Fruit fly (Drosophila melanogaster) whole organism, embryonic: Measurements from ENCODE around the gene Kua.

Experiments used
- Atf-2 ChIP-seq: fragments of 200-800 bp; sonication (Bioruptor generic); optimal IDR thresholded peaks from 2 replicates; lab custom pipeline; 2016; ENCODE audit warnings: missing biosample characterization, missing genetic modification characterization
- BEAF-32 ChIP-seq: fragments of 200-800 bp; sonication (Bioruptor generic); optimal IDR thresholded peaks from 3 replicates; lab custom pipeline; 2017; ENCODE audit warnings: missing biosample characterization, missing genetic modification characterization, mild to moderate bottlenecking, moderate library complexity, missing genetic modification reagents
- Bdp1 ChIP-seq: fragments of 200-800 bp; sonication (Bioruptor generic); optimal IDR thresholded peaks from 3 replicates; lab custom pipeline; 2016; ENCODE audit warnings: missing biosample characterization, missing genetic modification characterization
- BtbVII ChIP-seq: fragments of 200-800 bp; sonication (Bioruptor generic); optimal IDR thresholded peaks from 3 replicates; lab custom pipeline; 2017; ENCODE audit warnings: missing biosample characterization, mild to moderate bottlenecking, missing genetic modification characterization
- C15 ChIP-seq: fragments of 200-800 bp; sonication (Bioruptor generic); IDR thresholded peaks from 3 replicates; pipeline ENCODE4 v1.3.6; 2022; ENCODE audit warnings: missing biosample characterization, missing genetic modification characterization
- CG10321 ChIP-seq: fragments of 200-800 bp; sonication (Bioruptor generic); IDR thresholded peaks from 2 replicates; pipeline ENCODE4 v1.3.6; 2022; ENCODE audit warnings: missing biosample characterization, missing genetic modification characterization
- CG10431 ChIP-seq: fragments of 200-800 bp; sonication (Bioruptor generic); optimal IDR thresholded peaks from 3 replicates; lab custom pipeline; 2018; ENCODE audit warnings: missing biosample characterization, mild to moderate bottlenecking, missing genetic modification characterization
- CG10654 ChIP-seq: fragments of 200-800 bp; sonication (Bioruptor generic); optimal IDR thresholded peaks from 2 replicates; lab custom pipeline; 2016; ENCODE audit warnings: missing biosample characterization, missing genetic modification characterization
- CG10959 ChIP-seq: fragments of 200-800 bp; sonication (Bioruptor generic); IDR thresholded peaks from 2 replicates; pipeline ENCODE4 v1.3.6; 2022; ENCODE audit warnings: missing biosample characterization, missing genetic modification characterization
- CG12659 ChIP-seq: fragments of 200-800 bp; sonication (Bioruptor generic); optimal IDR thresholded peaks from 3 replicates; lab custom pipeline; 2017; ENCODE audit warnings: mild to moderate bottlenecking, missing biosample characterization, missing genetic modification reagents, missing genetic modification characterization
- CG12769 ChIP-seq: fragments of 200-800 bp; sonication (Bioruptor generic); optimal IDR thresholded peaks from 2 replicates; lab custom pipeline; 2019; ENCODE audit warnings: missing biosample characterization, mild to moderate bottlenecking, missing genetic modification characterization, moderate library complexity
- CG13296 ChIP-seq: fragments of 200-800 bp; sonication (Bioruptor generic); optimal IDR thresholded peaks from 3 replicates; lab custom pipeline; 2018; ENCODE audit warnings: missing biosample characterization, mild to moderate bottlenecking, missing genetic modification characterization
- CG13424 ChIP-seq: fragments of 200-800 bp; sonication (Bioruptor generic); optimal IDR thresholded peaks from 2 replicates; lab custom pipeline; 2019; ENCODE audit warnings: missing biosample characterization, mild to moderate bottlenecking, missing genetic modification characterization, moderate library complexity
- CG14441 ChIP-seq: fragments of 200-800 bp; sonication (Bioruptor generic); IDR thresholded peaks from 2 replicates; pipeline ENCODE4 v1.3.6; 2022; ENCODE audit warnings: missing biosample characterization, missing genetic modification characterization
- CG14667 ChIP-seq: fragments of 200-800 bp; sonication (Bioruptor generic); IDR thresholded peaks from 2 replicates; pipeline ENCODE4 v1.3.6; 2022; ENCODE audit warnings: missing biosample characterization, missing genetic modification characterization
- CG15011 ChIP-seq: fragments of 200-800 bp; sonication (Bioruptor generic); optimal IDR thresholded peaks from 3 replicates; lab custom pipeline; 2018; ENCODE audit warnings: missing biosample characterization, mild to moderate bottlenecking, missing genetic modification characterization
- CG15479 ChIP-seq: fragments of 200-800 bp; sonication (Bioruptor generic); optimal IDR thresholded peaks from 3 replicates; lab custom pipeline; 2019; ENCODE audit warnings: missing biosample characterization, mild to moderate bottlenecking, missing genetic modification characterization, moderate library complexity
- CG1647 ChIP-seq: fragments of 200-800 bp; sonication (Bioruptor generic); optimal IDR thresholded peaks from 3 replicates; lab custom pipeline; 2016; ENCODE audit warnings: missing biosample characterization, missing genetic modification characterization
- CG2678 ChIP-seq: fragments of 200-800 bp; sonication (Bioruptor generic); optimal IDR thresholded peaks from 3 replicates; lab custom pipeline; 2019; ENCODE audit warnings: missing biosample characterization, mild to moderate bottlenecking, missing genetic modification characterization, moderate library complexity
- CG30020 ChIP-seq: fragments of 200-800 bp; optimal IDR thresholded peaks from 2 replicates; lab custom pipeline; 2019; ENCODE audit warnings: missing biosample characterization, mild to moderate bottlenecking, missing genetic modification characterization, moderate library complexity
- CG31365 ChIP-seq: fragments of 200-800 bp; sonication (Bioruptor generic); optimal IDR thresholded peaks from 2 replicates; lab custom pipeline; 2018; ENCODE audit warnings: missing biosample characterization, mild to moderate bottlenecking, missing genetic modification characterization
- CG31441 ChIP-seq: fragments of 200-800 bp; sonication (Bioruptor generic); IDR thresholded peaks from 2 replicates; pipeline ENCODE4 v1.3.6; 2022; ENCODE audit warnings: missing biosample characterization, missing genetic modification characterization
- CG4707 ChIP-seq: fragments of 200-800 bp; sonication (Bioruptor generic); optimal IDR thresholded peaks from 2 replicates; lab custom pipeline; 2018; ENCODE audit warnings: missing biosample characterization, mild to moderate bottlenecking, missing genetic modification characterization, moderate library complexity
- CG4820 ChIP-seq: fragments of 200-800 bp; sonication (Bioruptor generic); optimal IDR thresholded peaks from 3 replicates; lab custom pipeline; 2016; ENCODE audit warnings: missing biosample characterization, missing genetic modification characterization
- CG8359 ChIP-seq: fragments of 200-800 bp; sonication (Bioruptor generic); optimal IDR thresholded peaks from 2 replicates; lab custom pipeline; 2017; ENCODE audit warnings: missing biosample characterization, mild to moderate bottlenecking, missing genetic modification characterization, borderline replicate concordance
- CG8924 ChIP-seq: fragments of 200-800 bp; optimal IDR thresholded peaks from 3 replicates; lab custom pipeline; 2019; ENCODE audit warnings: missing biosample characterization, mild to moderate bottlenecking, missing genetic modification characterization, moderate library complexity
- CG9876 ChIP-seq: fragments of 200-800 bp; sonication (Bioruptor generic); optimal IDR thresholded peaks from 2 replicates; lab custom pipeline; 2016; ENCODE audit warnings: missing biosample characterization, missing genetic modification characterization
- Jarid2 ChIP-seq: fragments of 200-800 bp; sonication (Bioruptor generic); optimal IDR thresholded peaks from 3 replicates; lab custom pipeline; 2017; ENCODE audit warnings: mild to moderate bottlenecking, missing biosample characterization, missing genetic modification reagents, missing genetic modification characterization
- Lim3 ChIP-seq: fragments of 200-800 bp; sonication (Bioruptor generic); IDR thresholded peaks from 2 replicates; pipeline ENCODE4 v1.3.6; 2022; ENCODE audit warnings: missing biosample characterization, missing genetic modification characterization
- Med ChIP-seq: fragments of 200-800 bp; sonication (Bioruptor generic); peaks from one replicate; lab custom pipeline; 2016; ENCODE audit warnings: missing biosample characterization, missing genetic modification characterization, mild to moderate bottlenecking, inconsistent platforms, moderate library complexity
- NC2α ChIP-seq: fragments of 200-800 bp; sonication (Bioruptor generic); optimal IDR thresholded peaks from 2 replicates; lab custom pipeline; 2016; ENCODE audit warnings: missing biosample characterization, missing genetic modification characterization
- NFAT ChIP-seq: fragments of 200-800 bp; sonication (Bioruptor generic); IDR thresholded peaks from 2 replicates; pipeline ENCODE4 v1.3.6; 2022; ENCODE audit warnings: missing biosample characterization, missing genetic modification characterization
- Nf-YA ChIP-seq: fragments of 200-800 bp; sonication (Bioruptor generic); IDR thresholded peaks from 2 replicates; pipeline ENCODE4 v1.3.6; 2022; ENCODE audit warnings: missing biosample characterization, missing genetic modification characterization
- PHDP ChIP-seq: fragments of 200-800 bp; sonication (Bioruptor generic); optimal IDR thresholded peaks from 3 replicates; lab custom pipeline; 2018; ENCODE audit warnings: missing biosample characterization, mild to moderate bottlenecking, missing genetic modification characterization, moderate library complexity
- Rx ChIP-seq: fragments of 200-800 bp; sonication (Bioruptor generic); IDR thresholded peaks from 2 replicates; pipeline ENCODE4 v1.3.6; 2022; ENCODE audit warnings: missing biosample characterization, missing genetic modification characterization
- Taf1 ChIP-seq: fragments of 200-800 bp; sonication (Bioruptor generic); IDR thresholded peaks from 2 replicates; pipeline ENCODE4 v1.3.6; 2022; ENCODE audit warnings: missing biosample characterization, missing genetic modification characterization
- ara ChIP-seq: fragments of 200-800 bp; sonication (Bioruptor generic); IDR thresholded peaks from 2 replicates; pipeline ENCODE4 v1.3.6; 2022; ENCODE audit warnings: missing biosample characterization, missing genetic modification characterization
- bab2 ChIP-seq: fragments of 200-800 bp; sonication (Bioruptor generic); optimal IDR thresholded peaks from 2 replicates; lab custom pipeline; 2016; ENCODE audit warnings: missing biosample characterization, missing genetic modification characterization
- bigmax ChIP-seq: fragments of 200-800 bp; sonication (Bioruptor generic); optimal IDR thresholded peaks from 2 replicates; lab custom pipeline; 2018; ENCODE audit warnings: missing biosample characterization, mild to moderate bottlenecking, missing genetic modification characterization
- br ChIP-seq: fragments of >200 bp; optimal IDR thresholded peaks from 2 replicates; lab custom pipeline; 2017
- btn ChIP-seq: fragments of 200-800 bp; sonication (Bioruptor generic); optimal IDR thresholded peaks from 2 replicates; lab custom pipeline; 2016; ENCODE audit warnings: missing biosample characterization, missing genetic modification characterization
- eve ChIP-seq, 2 experiments: fragments of >200 bp; optimal IDR thresholded peaks; 2 replicates each; lab custom pipeline; 2017; ENCODE audit warnings: missing biosample characterization in 2 of 2, missing genetic modification characterization in 2 of 2
- hkb ChIP-seq, 2 experiments: fragments of 200-800 bp in 1 of 2; fragments of >200 bp in 1 of 2; sonication (Bioruptor generic) in 1 of 2; IDR thresholded peaks in 1 of 2; optimal IDR thresholded peaks in 1 of 2; 2 replicates each; pipeline versions ENCODE4 v1.3.6 to Lab custom; 2017 to 2022; ENCODE audit warnings: missing biosample characterization in 1 of 2, missing genetic modification characterization in 1 of 2
- jigr1 ChIP-seq: fragments of 200-800 bp; sonication (Bioruptor generic); IDR thresholded peaks from 3 replicates; pipeline ENCODE4 v1.3.6; 2022; ENCODE audit warnings: missing biosample characterization, missing genetic modification characterization
- psq ChIP-seq: fragments of 200-800 bp; sonication (Bioruptor generic); optimal IDR thresholded peaks from 2 replicates; lab custom pipeline; 2017; ENCODE audit warnings: missing biosample characterization, missing genetic modification characterization
- repo ChIP-seq: fragments of 200-800 bp; sonication (Bioruptor generic); optimal IDR thresholded peaks from 2 replicates; lab custom pipeline; 2016; ENCODE audit warnings: missing biosample characterization, missing genetic modification characterization
- ro ChIP-seq: fragments of 200-800 bp; sonication (Bioruptor generic); IDR thresholded peaks from 2 replicates; pipeline ENCODE4 v1.3.6; 2022; ENCODE audit warnings: missing biosample characterization, missing genetic modification characterization
- salm ChIP-seq: fragments of 200-800 bp; sonication (Bioruptor generic); optimal IDR thresholded peaks from 2 replicates; lab custom pipeline; 2018; ENCODE audit warnings: missing biosample characterization, mild to moderate bottlenecking, missing genetic modification characterization
- sisA ChIP-seq: fragments of 200-800 bp; sonication (Bioruptor generic); IDR thresholded peaks from 2 replicates; pipeline ENCODE4 v1.3.6; 2022; ENCODE audit warnings: missing biosample characterization, missing genetic modification characterization
- sug ChIP-seq: fragments of 200-800 bp; optimal IDR thresholded peaks from 2 replicates; lab custom pipeline; 2019; ENCODE audit warnings: missing biosample characterization, mild to moderate bottlenecking, missing genetic modification characterization, moderate library complexity

The Kua gene

dm6 chr2L:20077423-20078401, 19.7 kb upstream of the Kua start (continued):
- TF ChIP-seq CG14441 (GFP tag; lab: Robert Waterston, UW) (no peak), CG31441 (GFP tag; lab: Robert Waterston, UW) (0 out of 2 replicates have a peak, but pooled peaks have one; percentile 18), NFAT (GFP tag; lab: Robert Waterston, UW) (no peak), Nf-YA (GFP tag; lab: Robert Waterston, UW) (no peak), CG10654 (no peak), sisA (GFP tag; lab: Robert Waterston, UW) (no peak), eve (GFP tag; optimal IDR thresholded peaks at IDR 0.05; lab: Kevin White, UChicago) (no peak), ara (GFP tag; lab: Robert Waterston, UW) (no peak), ro (GFP tag; lab: Robert Waterston, UW) (no peak), btn (no peak), Atf-2 (GFP tag; lab: Kevin White, UChicago) (no peak), CG31365 (tag; lab: Kevin White, UChicago) (no peak), CG12769 (no peak), BtbVII (GFP tag; lab: Kevin White, UChicago) (peak; percentile 32), CG15479 (GFP tag; lab: Kevin White, UChicago) (peak; percentile 10), CG10431 (GFP tag; lab: Kevin White, UChicago) (peak; percentile 33), Med (GFP tag; lab: Kevin White, UChicago) (peak; percentile 33), sug (tag; lab: Kevin White, UChicago) (peak; percentile 98), CG12659 (no peak), CG13424 (tag; lab: Kevin White, UChicago) (no peak), Bdp1 (no peak), CG30020 (tag; lab: Kevin White, UChicago) (no peak), CG8924 (tag; lab: Kevin White, UChicago) (peak; percentile 12), C15 (GFP tag; lab: Robert Waterston, UW) (no peak), CG1647 (GFP tag; lab: Kevin White, UChicago) (no peak), CG14667 (GFP tag; lab: Robert Waterston, UW) (no peak), CG2678 (peak; percentile 30), psq (GFP tag; lab: Kevin White, UChicago) (no peak), bigmax (GFP tag; lab: Kevin White, UChicago) (no peak), NC2α (GFP tag; lab: Kevin White, UChicago) (no peak), CG10959 (GFP tag; lab: Robert Waterston, UW) (no peak), Taf1 (GFP tag; lab: Robert Waterston, UW) (no peak), CG4707 (no peak), br (lab: Kevin White, UChicago) (no peak), Rx (GFP tag; lab: Robert Waterston, UW) (no peak), CG8359 (GFP tag; lab: Kevin White, UChicago) (no peak), CG10321 (no peak), Jarid2 (GFP tag; lab: Kevin White, UChicago) (no peak), CG15011 (GFP tag; lab: Kevin White, UChicago) (peak; percentile 4), salm (peak; percentile 16), CG13296 (GFP tag; lab: Kevin White, UChicago) (peak; percentile 50), bab2 (GFP tag; lab: Kevin White, UChicago) (no peak), repo (GFP tag; lab: Kevin White, UChicago) (no peak), jigr1 (no peak), Lim3 (GFP tag; lab: Robert Waterston, UW) (no peak), CG9876 (GFP tag; lab: Kevin White, UChicago) (no peak), CG4820 (GFP tag; lab: Kevin White, UChicago) (no peak), hkb (optimal IDR thresholded peaks at IDR 0.05; lab: Kevin White, UChicago) (no peak), hkb (GFP tag; IDR thresholded peaks at IDR 0.05; lab: Robert Waterston, UW) (no peak), PHDP (tag; lab: Kevin White, UChicago) (peak; percentile 19), BEAF-32 (no peak)
